Worm (Caenorhabditis elegans) whole organism, L1 larva: ENCODE data around the gene ZC412.10.

Source experiments
- ama-1 ChIP-seq: fragments of 150-350 bp; optimal IDR thresholded peaks from 2 replicates; lab custom pipeline; 2014
- efl-1 ChIP-seq, 4 experiments: fragments of 150-350 bp; optimal IDR thresholded peaks in 3 of 4; peaks in 1 of 4; 1 replicate in 1 of 4; 2 replicates in 3 of 4; lab custom pipeline; 2014; ENCODE audit warnings: missing biosample characterization in 2 of 4, missing genetic modification characterization in 2 of 4, missing genetic modification reagents in 2 of 4
- lin-13 ChIP-seq: fragments of 150-350 bp; optimal IDR thresholded peaks from 2 replicates; lab custom pipeline; 2014; ENCODE audit warnings: missing biosample characterization, missing genetic modification reagents, missing genetic modification characterization
- lin-15B ChIP-seq: fragments of 150-350 bp; sonication (generic microtip); optimal IDR thresholded peaks from 3 replicates; lab custom pipeline; 2014; ENCODE audit warnings: missing biosample characterization, missing genetic modification characterization
- pqm-1 ChIP-seq: sonication (generic microtip); optimal IDR thresholded peaks from 3 replicates; lab custom pipeline; 2017; ENCODE audit warnings: missing biosample characterization, missing genetic modification characterization
- skn-1 ChIP-seq: fragments of 150-350 bp; optimal IDR thresholded peaks from 2 replicates; lab custom pipeline; 2014; ENCODE audit warnings: missing biosample characterization, missing genetic modification characterization
- snpc-4 ChIP-seq: fragments of 150-350 bp; optimal IDR thresholded peaks from 2 replicates; lab custom pipeline; 2014; ENCODE audit warnings: missing biosample characterization, missing genetic modification characterization
- zag-1 ChIP-seq: fragments of 150-350 bp; optimal IDR thresholded peaks from 2 replicates; lab custom pipeline; 2014; ENCODE audit warnings: missing biosample characterization, missing genetic modification characterization

ce11 chrV:14893355-14894050 lies 16.9 kb upstream of the ZC412.10 start, which contains the start of the genes mpst-2 and H12D21.5:
- TF ChIP-seq snpc-4 (no peak), ama-1 (lab: Kevin White, UChicago) (no peak), pqm-1 (tag; lab: Kevin White, UChicago) (no peak), skn-1 (no peak), efl-1 (optimal IDR thresholded peaks at IDR 0.05; lab: Kevin White, UChicago) (no peak), efl-1 (GFP tag; optimal IDR thresholded peaks at IDR 0.05 in 1 of 2; lab: Kevin White, UChicago) (no peak), lin-15B (tag; lab: Kevin White, UChicago) (no peak), zag-1 (no peak), lin-13 (no peak)
